Worm (Caenorhabditis elegans) whole organism, mixed stage, embryonic: ENCODE measurements around the gene F10B5.2.

Source experiments
- elt-1 ChIP-seq: sonication (generic microtip); optimal IDR thresholded peaks from 2 replicates; lab custom pipeline; 2017; ENCODE audit warnings: missing genetic modification characterization, mild to moderate bottlenecking, missing compliant biosample characterization, antibody characterized with exemption, moderate library complexity, borderline replicate concordance; ENCODE audit not compliant: insufficient read depth
- elt-3 ChIP-seq: fragments of 150-350 bp; optimal IDR thresholded peaks from 2 replicates; lab custom pipeline; 2014; ENCODE audit warnings: missing biosample characterization, missing genetic modification characterization
- lin-13 ChIP-seq: fragments of 150-350 bp; optimal IDR thresholded peaks from 2 replicates; lab custom pipeline; 2014; ENCODE audit warnings: missing biosample characterization, missing genetic modification characterization
- lin-32 ChIP-seq: fragments of 200-800 bp; sonication (Bioruptor generic); optimal IDR thresholded peaks from 2 replicates; lab custom pipeline; 2018; ENCODE audit warnings: mild to moderate bottlenecking, missing genetic modification characterization, missing compliant biosample characterization
- lsy-2 ChIP-seq: fragments of 150-350 bp; optimal IDR thresholded peaks from 2 replicates; lab custom pipeline; 2014; ENCODE audit warnings: missing biosample characterization, missing genetic modification characterization
- nhr-2 ChIP-seq: fragments of 150-350 bp; optimal IDR thresholded peaks from 2 replicates; lab custom pipeline; 2014; ENCODE audit warnings: missing biosample characterization, missing genetic modification characterization
- nhr-237 ChIP-seq: fragments of 150-350 bp; optimal IDR thresholded peaks from 2 replicates; lab custom pipeline; 2014; ENCODE audit warnings: missing biosample characterization, missing genetic modification characterization
- pha-4 ChIP-seq: fragments of 150-350 bp; optimal IDR thresholded peaks from 2 replicates; lab custom pipeline; 2018; ENCODE audit warnings: missing biosample characterization, missing genetic modification reagents, missing genetic modification characterization
- sem-2 ChIP-seq: fragments of 200-800 bp; sonication (Bioruptor generic); optimal IDR thresholded peaks from 2 replicates; lab custom pipeline; 2018; ENCODE audit warnings: mild to moderate bottlenecking, missing genetic modification characterization, missing compliant biosample characterization
- snpc-4 ChIP-seq: fragments of 150-350 bp; optimal IDR thresholded peaks from 2 replicates; lab custom pipeline; 2014; ENCODE audit warnings: missing biosample characterization, missing genetic modification characterization
- unc-39 ChIP-seq: fragments of 150-350 bp; optimal IDR thresholded peaks from 2 replicates; lab custom pipeline; 2014; ENCODE audit warnings: missing biosample characterization, missing genetic modification characterization
- zip-8 ChIP-seq: fragments of 150-350 bp; optimal IDR thresholded peaks from 2 replicates; lab custom pipeline; 2014; ENCODE audit warnings: missing biosample characterization, missing genetic modification characterization
- ztf-11 ChIP-seq: fragments of 150-350 bp; optimal IDR thresholded peaks from 2 replicates; lab custom pipeline; 2014; ENCODE audit warnings: missing biosample characterization, missing genetic modification characterization

DNA sequence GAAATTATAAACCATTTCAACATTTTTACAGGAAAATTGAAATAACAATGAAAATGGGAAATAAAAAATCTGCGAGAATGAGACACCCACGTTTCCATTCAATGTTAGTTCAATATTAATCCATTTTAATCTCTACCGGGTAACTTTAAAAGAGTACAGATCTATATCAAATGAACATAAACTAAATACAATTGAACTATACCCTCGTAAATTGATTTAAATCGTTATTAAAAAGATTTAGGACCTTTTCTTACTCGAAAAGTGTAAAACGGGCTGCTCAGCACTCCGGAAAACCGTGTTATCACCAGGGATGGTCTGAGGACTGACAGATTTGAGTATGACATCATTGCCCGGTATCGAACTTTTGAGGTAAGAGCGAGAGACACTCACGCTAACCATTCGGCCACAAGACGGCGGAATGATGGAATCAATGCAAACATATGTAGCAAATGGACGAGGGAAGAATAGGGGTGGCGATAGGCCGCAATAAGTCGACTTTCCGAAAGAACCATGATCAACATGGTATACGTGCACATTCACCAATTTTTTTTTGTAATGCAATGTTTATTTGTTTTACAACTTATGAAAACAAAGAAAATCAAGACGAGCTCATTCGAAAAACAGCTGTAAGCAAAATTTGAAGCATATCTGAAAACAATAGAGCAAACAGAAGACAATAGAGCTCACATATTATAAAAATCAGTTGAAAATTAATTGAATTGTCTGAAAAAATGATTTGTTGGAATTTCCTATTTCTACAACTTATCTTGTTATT lies 37.5 kb upstream of the F10B5.2 start, which contains the start of the genes chst-1 and C41C4.9:
- no peak for TF ChIP-seq zip-8 (tag; lab: Kevin White, UChicago)
- peak; percentile 29 for TF ChIP-seq lin-13 (tag; lab: Kevin White, UChicago)
- no peak for TF ChIP-seq nhr-2 (tag; lab: Kevin White, UChicago)
- TF ChIP-seq lsy-2 (tag; lab: Kevin White, UChicago), result peak; percentile 16
- no peak for TF ChIP-seq nhr-237 (tag; lab: Kevin White, UChicago)
- no peak for TF ChIP-seq snpc-4 (tag; lab: Kevin White, UChicago)
- TF ChIP-seq sem-2 (GFP tag; lab: Kevin White, UChicago), result peak; percentile 88
- TF ChIP-seq ztf-11 (tag; lab: Kevin White, UChicago), result peak; percentile 31
- TF ChIP-seq elt-3 (tag; lab: Kevin White, UChicago), result peak; percentile 73
- TF ChIP-seq elt-1 (tag; lab: Kevin White, UChicago), result no peak
- TF ChIP-seq pha-4 (tag; lab: Kevin White, UChicago), result peak; percentile 80
- TF ChIP-seq lin-32 (GFP tag; lab: Kevin White, UChicago), result peak; percentile 97
- peak; percentile 54 for TF ChIP-seq unc-39 (tag; lab: Kevin White, UChicago)
